Fruit fly (Drosophila melanogaster): ENCODE data around the gene CG32756.

CG32756 gene

dm6 chrX:5895821-5896550 lies 49.5 kb upstream of the CG32756 start (continued):
- TF ChIP-seq CG11504 (tag; optimal IDR thresholded peaks at IDR 0.05) = peak; percentile 92
- TF ChIP-seq BtbVII (GFP tag; optimal IDR thresholded peaks at IDR 0.05) = peak; percentile 82
- TF ChIP-seq Doc2 (GFP tag; IDR thresholded peaks at IDR 0.05) = peak; percentile 39; the same call in 1 of the 2 replicates
- TF ChIP-seq Side (GFP tag; optimal IDR thresholded peaks at IDR 0.05) = peak; percentile 90
- peak; percentile 91 for TF ChIP-seq Six4 (GFP tag; optimal IDR thresholded peaks at IDR 0.05)
- TF ChIP-seq gsb-n (tag; optimal IDR thresholded peaks at IDR 0.05) = peak; percentile 87
- TF ChIP-seq chinmo (GFP tag; IDR thresholded peaks at IDR 0.05; ENCODE audit: partially characterized antibody) = no peak
- peak; percentile 30 for TF ChIP-seq fd3F (GFP tag; optimal IDR thresholded peaks at IDR 0.05)
- TF ChIP-seq Drgx (GFP tag; IDR thresholded peaks at IDR 0.05) = peak; percentile 99
- peak; percentile 78 for TF ChIP-seq caup (GFP tag; optimal IDR thresholded peaks at IDR 0.05; ENCODE audit: severe bottlenecking)
- TF ChIP-seq ems (GFP tag; optimal IDR thresholded peaks at IDR 0.05) = peak; percentile 88
- TF ChIP-seq CG2120 (GFP tag; optimal IDR thresholded peaks at IDR 0.05) = peak; percentile 72
- TF ChIP-seq CG17385 (GFP tag; optimal IDR thresholded peaks at IDR 0.05) = peak; percentile 88
- peak in 1 of 2 experiments; percentile 79 for TF ChIP-seq Hr78 (GFP tag; optimal IDR thresholded peaks at IDR 0.05)
- peak; percentile 18 for TF ChIP-seq stwl (tag; optimal IDR thresholded peaks at IDR 0.05)
- TF ChIP-seq Ada2b (GFP tag; IDR thresholded peaks at IDR 0.05) = peak; percentile 93
- peak; percentile 84 for TF ChIP-seq org-1 (GFP tag; optimal IDR thresholded peaks at IDR 0.05)
- TF ChIP-seq schlank (tag; optimal IDR thresholded peaks at IDR 0.05) = peak; percentile 28
- TF ChIP-seq dm (GFP tag; optimal IDR thresholded peaks at IDR 0.05) = peak; percentile 76
- peak; percentile 97 for TF ChIP-seq ci (GFP tag; IDR thresholded peaks at IDR 0.05)
- no peak for TF ChIP-seq Bgb (GFP tag; IDR thresholded peaks at IDR 0.05; ENCODE audit: partially characterized antibody)
- peak; percentile 94 for TF ChIP-seq ap (GFP tag; IDR thresholded peaks at IDR 0.05)
- peak; percentile 79 for TF ChIP-seq gcm (GFP tag; optimal IDR thresholded peaks at IDR 0.05)
- TF ChIP-seq Mes4 (GFP tag; optimal IDR thresholded peaks at IDR 0.05) = peak; percentile 84
- peak; percentile 83 for TF ChIP-seq CG1233 (GFP tag; optimal IDR thresholded peaks at IDR 0.05)
- TF ChIP-seq CG10565 (GFP tag; optimal IDR thresholded peaks at IDR 0.05) = peak; percentile 73
- TF ChIP-seq CG18262 (tag; optimal IDR thresholded peaks at IDR 0.05) = peak; percentile 92
- no peak for TF ChIP-seq ato (GFP tag; IDR thresholded peaks at IDR 0.05; ENCODE audit: partially characterized antibody)
- peak; percentile 94 for TF ChIP-seq Sox102F (GFP tag; optimal IDR thresholded peaks at IDR 0.05)
- TF ChIP-seq CG4820 (GFP tag; optimal IDR thresholded peaks at IDR 0.05) = peak; percentile 93
- peak; percentile 73 for TF ChIP-seq CG12744 (GFP tag; optimal IDR thresholded peaks at IDR 0.05)
- TF ChIP-seq Lpt (GFP tag; optimal IDR thresholded peaks at IDR 0.05) = no peak
- TF ChIP-seq ab (GFP tag; optimal IDR thresholded peaks at IDR 0.05) = peak; percentile 71
- peak; percentile 96 for TF ChIP-seq CG3726 (GFP tag; IDR thresholded peaks at IDR 0.05)
- peak; percentile 86 for TF ChIP-seq mam (GFP tag; optimal IDR thresholded peaks at IDR 0.05)
- TF ChIP-seq fru (optimal IDR thresholded peaks at IDR 0.05) = no peak
- TF ChIP-seq pan (optimal IDR thresholded peaks at IDR 0.05) = no peak
- peak in 1 of 2 experiments; percentile 92 for TF ChIP-seq pan (GFP tag; optimal IDR thresholded peaks at IDR 0.05 in 1 of 2, IDR thresholded peaks at IDR 0.05 in 1 of 2)
- peak; percentile 99 for TF ChIP-seq sens (GFP tag)
- TF ChIP-seq CG17359 (tag; optimal IDR thresholded peaks at IDR 0.05) = peak; percentile 95
- peak; percentile 78; the same call in 2 of the 3 replicates for TF ChIP-seq CG2889 (GFP tag; IDR thresholded peaks at IDR 0.05)
- peak; percentile 71 for TF ChIP-seq al (GFP tag; IDR thresholded peaks at IDR 0.05)
- peak; percentile 87 for TF ChIP-seq Hsf (GFP tag; optimal IDR thresholded peaks at IDR 0.05)
- TF ChIP-seq sim (GFP tag; IDR thresholded peaks at IDR 0.05) = peak; percentile 92
- TF ChIP-seq CG32767 (GFP tag; IDR thresholded peaks at IDR 0.05) = peak; percentile 84
- peak; percentile 76 for TF ChIP-seq CG10431 (GFP tag; optimal IDR thresholded peaks at IDR 0.05)
- TF ChIP-seq trem (tag; optimal IDR thresholded peaks at IDR 0.05) = peak; percentile 75
- peak; percentile 80 for TF ChIP-seq disco-r (GFP tag; optimal IDR thresholded peaks at IDR 0.05)
- TF ChIP-seq CG4282 (GFP tag; optimal IDR thresholded peaks at IDR 0.05) = peak; percentile 55
- peak; percentile 90 for TF ChIP-seq sob (GFP tag; IDR thresholded peaks at IDR 0.05)
